Worm (Caenorhabditis elegans) whole organism, L4/young adult: ENCODE data around the gene Y49F6B.8.

Source experiments
- W03F9.2 ChIP-seq: fragments of 150-350 bp; optimal IDR thresholded peaks from 2 replicates; lab custom pipeline; 2014; ENCODE audit warnings: missing biosample characterization, missing genetic modification characterization
- dao-5 ChIP-seq: sonication (generic microtip); optimal IDR thresholded peaks from 2 replicates; lab custom pipeline; 2016; ENCODE audit warnings: missing genotype, missing genetic modification characterization, moderate library complexity, missing compliant biosample characterization

ce11 chrII:3471603-3472002 lies 9.9 kb downstream of the Y49F6B.8 start, which contains the start of gene Y49F6B.13:
- TF ChIP-seq W03F9.2 (tag; lab: Kevin White, UChicago) (no peak), dao-5 (tag; lab: Kevin White, UChicago) (no peak)
